Fruit fly (Drosophila melanogaster): ENCODE data around the gene CG13310.

Gene CG13310

dm6 chr3L:8839563-8840425 lies 39.5 kb upstream of the CG13310 start (continued):
- no peak for TF ChIP-seq ash1 (GFP tag; optimal IDR thresholded peaks at IDR 0.05)
- TF ChIP-seq CG16813 (GFP tag; IDR thresholded peaks at IDR 0.05; ENCODE audit: partially characterized antibody): no peak
- peak; percentile 35 for TF ChIP-seq CG7556 (GFP tag; optimal IDR thresholded peaks at IDR 0.05)
- TF ChIP-seq Stat92E (GFP tag; optimal IDR thresholded peaks at IDR 0.05): peak in 1 of 3 experiments; percentile 98
- peak; percentile 68 for TF ChIP-seq dmrt11E (tag; optimal IDR thresholded peaks at IDR 0.05)
- no peak for TF ChIP-seq Sox100B (GFP tag; optimal IDR thresholded peaks at IDR 0.05)
- no peak for TF ChIP-seq lmd (GFP tag; IDR thresholded peaks at IDR 0.05)
- TF ChIP-seq YL-1 (GFP tag; optimal IDR thresholded peaks at IDR 0.05): no peak
- TF ChIP-seq klu (GFP tag; IDR thresholded peaks at IDR 0.05): no peak
- TF ChIP-seq pb (GFP tag; optimal IDR thresholded peaks at IDR 0.05): no peak
- TF ChIP-seq CG9932 (GFP tag; IDR thresholded peaks at IDR 0.05): no peak
- TF ChIP-seq Poxn (GFP tag; IDR thresholded peaks at IDR 0.05): no peak
- TF ChIP-seq D (optimal IDR thresholded peaks at IDR 0.05): no peak
- TF ChIP-seq D (GFP tag; optimal IDR thresholded peaks at IDR 0.05): peak; percentile 32
- no peak for TF ChIP-seq Awh (GFP tag; IDR thresholded peaks at IDR 0.05)
- TF ChIP-seq gcm2 (GFP tag; optimal IDR thresholded peaks at IDR 0.05): no peak
- TF ChIP-seq CG8089 (GFP tag; optimal IDR thresholded peaks at IDR 0.05): no peak
- no peak for TF ChIP-seq HLH4C (GFP tag; IDR thresholded peaks at IDR 0.05; ENCODE audit: partially characterized antibody)
- TF ChIP-seq CG17829 (tag; optimal IDR thresholded peaks at IDR 0.05): peak; percentile 49
- no peak for TF ChIP-seq Deaf1 (tag; optimal IDR thresholded peaks at IDR 0.05)
- TF ChIP-seq Dad (GFP tag; optimal IDR thresholded peaks at IDR 0.05): no peak
- no peak for TF ChIP-seq CG3163 (GFP tag; optimal IDR thresholded peaks at IDR 0.05)
- TF ChIP-seq E2f2 (GFP tag; IDR thresholded peaks at IDR 0.05): no peak
- TF ChIP-seq CG10321 (GFP tag; IDR thresholded peaks at IDR 0.05): no peak
- TF ChIP-seq kah (GFP tag; optimal IDR thresholded peaks at IDR 0.05): no peak
- no peak for TF ChIP-seq psq (GFP tag; optimal IDR thresholded peaks at IDR 0.05)
- TF ChIP-seq CG2712 (tag; optimal IDR thresholded peaks at IDR 0.05): peak; percentile 70
- no peak for TF ChIP-seq CG2202 (tag; optimal IDR thresholded peaks at IDR 0.05)
- no peak; the same call in 2 of the 3 replicates for TF ChIP-seq croc (GFP tag; conservative IDR thresholded peaks at IDR 0.05)
- no peak for TF ChIP-seq CHES-1-like (GFP tag; optimal IDR thresholded peaks at IDR 0.05)
- TF ChIP-seq CG11723 (GFP tag; optimal IDR thresholded peaks at IDR 0.05): no peak
- peak in 1 of 2 experiments; percentile 4 for TF ChIP-seq Pdp1 (GFP tag; optimal IDR thresholded peaks at IDR 0.05)
- no peak for TF ChIP-seq luna (GFP tag; optimal IDR thresholded peaks at IDR 0.05)
- no peak for TF ChIP-seq slou (GFP tag; optimal IDR thresholded peaks at IDR 0.05)

DNA sequence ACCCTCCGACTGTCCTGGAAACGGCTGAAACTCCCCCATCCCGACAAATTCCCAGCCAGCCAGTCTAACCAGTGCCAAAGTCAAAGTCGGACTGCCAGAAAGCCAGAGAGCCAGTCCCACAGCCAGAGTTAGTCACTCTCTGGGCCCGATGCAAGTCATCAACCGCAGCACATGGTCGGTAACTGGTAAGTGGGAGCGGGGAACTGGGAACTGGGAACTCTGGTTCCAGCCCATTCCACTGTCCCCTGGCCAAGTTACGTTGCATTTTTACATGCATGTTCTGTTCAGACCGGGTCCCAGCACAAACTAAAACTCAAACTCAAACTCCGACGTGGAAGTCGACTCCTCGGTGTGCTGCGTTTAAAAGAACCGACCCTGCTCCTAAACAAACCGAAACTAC lies 38.8 kb upstream of the CG13310 start:
- TF ChIP-seq Rfx (GFP tag; IDR thresholded peaks at IDR 0.05) (no peak), chif (GFP tag; optimal IDR thresholded peaks at IDR 0.05) (no peak), Dek (tag; optimal IDR thresholded peaks at IDR 0.05) (no peak), CG13894 (tag; optimal IDR thresholded peaks at IDR 0.05) (no peak), nom (GFP tag; optimal IDR thresholded peaks at IDR 0.05) (peak; percentile 0), chm (GFP tag; IDR thresholded peaks at IDR 0.05) (0 out of 2 replicates have a peak, but pooled peaks have one; percentile 17), PHDP (tag; optimal IDR thresholded peaks at IDR 0.05) (no peak), onecut (GFP tag; IDR thresholded peaks at IDR 0.05) (no peak), zen (tag; optimal IDR thresholded peaks at IDR 0.05) (no peak)

All from whole organism, embryonic.